Worm (Caenorhabditis elegans): ENCODE results near the gene mdt-8.

DNA sequence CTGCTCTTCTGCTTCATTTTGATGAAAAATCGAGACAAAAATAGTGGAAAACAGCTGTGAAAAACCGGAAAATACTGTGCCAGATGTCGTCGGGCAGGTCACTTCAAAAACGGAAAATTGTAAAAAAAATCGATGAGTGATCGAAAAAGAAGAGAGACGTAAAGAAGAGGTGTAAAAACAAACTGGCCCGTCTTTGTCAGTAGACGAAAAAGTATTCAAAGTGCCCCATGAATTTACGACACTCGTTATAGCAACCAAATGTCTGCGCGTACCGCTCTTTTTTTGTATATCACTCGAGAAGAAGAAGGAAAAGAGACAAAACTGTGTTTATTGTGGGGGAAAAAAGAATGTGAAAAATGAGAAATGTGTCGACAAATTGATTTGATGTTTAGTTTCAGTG is 48.4 kb downstream of the mdt-8 start, which contains the start of gene twk-5:
- TF ChIP-seq hnd-1 (tag; optimal IDR thresholded peaks at IDR 0.05): no peak
- TF ChIP-seq tra-4 (tag; optimal IDR thresholded peaks at IDR 0.05): no peak
- TF ChIP-seq F13C5.2 (tag; optimal IDR thresholded peaks at IDR 0.05): no peak
- TF ChIP-seq hmg-4 (GFP tag; optimal IDR thresholded peaks at IDR 0.05): no peak
- no peak for TF ChIP-seq hmbx-1 (tag; optimal IDR thresholded peaks at IDR 0.05)
- TF ChIP-seq aly-1 (tag; optimal IDR thresholded peaks at IDR 0.05): no peak
- TF ChIP-seq ceh-13 (GFP tag; optimal IDR thresholded peaks at IDR 0.05): no peak
- TF ChIP-seq ceh-36 (tag; optimal IDR thresholded peaks at IDR 0.05): no peak
- no peak for TF ChIP-seq scrt-1 (GFP tag; IDR thresholded peaks at IDR 0.05)
- TF ChIP-seq ama-1 (optimal IDR thresholded peaks at IDR 0.05): no peak

Data from whole organism, early embryonic.